Fruit fly (Drosophila melanogaster): ENCODE results near the gene Top2.

DNA sequence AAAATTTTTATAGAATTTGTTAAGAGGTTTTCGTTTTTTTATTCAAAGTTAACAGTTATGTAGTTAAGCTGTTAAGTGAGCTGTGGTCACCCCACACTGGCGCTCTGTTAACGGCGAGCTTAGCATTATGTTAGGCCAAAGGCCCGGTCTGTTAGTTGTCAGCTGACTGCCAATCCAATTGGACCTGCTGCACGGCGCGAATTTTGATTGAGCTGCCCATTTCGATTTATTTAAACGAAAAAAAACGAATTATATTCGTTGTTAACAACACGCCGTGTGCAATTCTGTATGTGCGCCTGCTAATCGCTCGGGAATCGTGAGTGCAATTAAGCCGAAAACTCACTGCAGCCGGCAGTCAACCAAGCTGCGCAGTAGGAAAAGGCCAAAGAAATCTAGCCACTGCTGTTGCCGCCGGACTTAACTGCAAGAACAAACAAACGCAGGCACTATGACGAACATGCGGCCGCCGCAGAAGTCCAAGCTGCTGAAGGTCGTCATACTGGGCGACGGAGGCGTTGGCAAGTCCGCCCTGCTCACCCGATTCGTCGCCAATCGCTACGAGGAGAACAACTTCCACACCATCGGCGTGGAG, 20.8 kb downstream of the Top2 start, which contains the start of gene Rab9:
- TF ChIP-seq Sp1 (GFP tag; optimal IDR thresholded peaks at IDR 0.05) = no peak
- TF ChIP-seq br (GFP tag; optimal IDR thresholded peaks at IDR 0.05) = no peak
- no peak for TF ChIP-seq Hr78 (GFP tag; optimal IDR thresholded peaks at IDR 0.05)
- TF ChIP-seq h (GFP tag; optimal IDR thresholded peaks at IDR 0.05) = no peak
- no peak for TF ChIP-seq psq (GFP tag; optimal IDR thresholded peaks at IDR 0.05)
- TF ChIP-seq dsf (GFP tag; optimal IDR thresholded peaks at IDR 0.05; ENCODE audit: borderline replicate concordance) = no peak
- no peak for TF ChIP-seq CG32264 (GFP tag; optimal IDR thresholded peaks at IDR 0.05)
- TF ChIP-seq rgr (GFP tag; optimal IDR thresholded peaks at IDR 0.05) = no peak

All from whole organism, wandering third instar larva.